Worm (Caenorhabditis elegans): Measurements from ENCODE around the gene H35B03.2.

H35B03.2 gene

ce11 chrIV:5685014-5685413 is 46.5 kb downstream of the H35B03.2 start, which contains the start of gene C55C3.3:
TSS of gene C55C3.3 (plus strand) at chrIV:5685287.
- TF ChIP-seq snpc-4 (GFP tag; optimal IDR thresholded peaks at IDR 0.05) (no peak), snpc-4 (tag; optimal IDR thresholded peaks at IDR 0.05) (peak in 1 of 4 experiments; percentile 61), lsy-27 (tag; optimal IDR thresholded peaks at IDR 0.05; ENCODE audit: borderline replicate concordance, insufficient read depth) (no peak)

- TF ChIP-seq repo-1 (tag; optimal IDR thresholded peaks at IDR 0.05): no peak
- no peak for TF ChIP-seq tbp1 (GFP tag; optimal IDR thresholded peaks at IDR 0.05)
- TF ChIP-seq nfya-1 (tag; optimal IDR thresholded peaks at IDR 0.05; ENCODE audit: borderline replicate concordance, insufficient read depth): no peak
- TF ChIP-seq dpff-1 (tag; optimal IDR thresholded peaks at IDR 0.05): no peak
- TF ChIP-seq F52B5.7 (tag; optimal IDR thresholded peaks at IDR 0.05): no peak
- no peak for TF ChIP-seq B0261.1 (tag; optimal IDR thresholded peaks at IDR 0.05)
- no peak for TF ChIP-seq gei-17 (GFP tag; optimal IDR thresholded peaks at IDR 0.05)
- no peak for TF ChIP-seq madf-3 (GFP tag; IDR thresholded peaks at IDR 0.05)
- TF ChIP-seq nhr-90 (tag; optimal IDR thresholded peaks at IDR 0.05): no peak
- TF ChIP-seq madf-6 (GFP tag; IDR thresholded peaks at IDR 0.05): no peak
- TF ChIP-seq ztf-22 (GFP tag; optimal IDR thresholded peaks at IDR 0.05): no peak
- no peak for TF ChIP-seq lin-40 (tag; optimal IDR thresholded peaks at IDR 0.05)
- TF ChIP-seq sea-2 (GFP tag; IDR thresholded peaks at IDR 0.05): no peak
- no peak for TF ChIP-seq zim-3 (tag; optimal IDR thresholded peaks at IDR 0.05)
- no peak for TF ChIP-seq Y53G8AR.9 (GFP tag; conservative IDR thresholded peaks at IDR 0.05)
- TF ChIP-seq F57C9.4 (tag; optimal IDR thresholded peaks at IDR 0.05): no peak
- no peak for TF ChIP-seq egl-18 (GFP tag; IDR thresholded peaks at IDR 0.05)
- TF ChIP-seq T07F8.4 (tag; optimal IDR thresholded peaks at IDR 0.05): no peak
- no peak for TF ChIP-seq sdz-38 (tag; optimal IDR thresholded peaks at IDR 0.05)
- TF ChIP-seq F22D6.2 (tag; optimal IDR thresholded peaks at IDR 0.05): no peak
These were observed 48.8 kb downstream of the H35B03.2 start, which contains the start of the genes C55C3.7 and C55C3.6 for ce11 chrIV:5682547-5683234. TSS of gene C55C3.7 (minus strand) at chrIV:5682647. TSS of gene C55C3.6 (plus strand) at chrIV:5683184.

Measured in whole organism, young adult.